Worm (Caenorhabditis elegans): ENCODE data around the gene Y53F4B.51.
"Not testable (repeated sequence)": the region's sequence is repeated elsewhere in the genome, so short reads cannot be mapped to it uniquely, and the experiment has no call there.

DNA sequence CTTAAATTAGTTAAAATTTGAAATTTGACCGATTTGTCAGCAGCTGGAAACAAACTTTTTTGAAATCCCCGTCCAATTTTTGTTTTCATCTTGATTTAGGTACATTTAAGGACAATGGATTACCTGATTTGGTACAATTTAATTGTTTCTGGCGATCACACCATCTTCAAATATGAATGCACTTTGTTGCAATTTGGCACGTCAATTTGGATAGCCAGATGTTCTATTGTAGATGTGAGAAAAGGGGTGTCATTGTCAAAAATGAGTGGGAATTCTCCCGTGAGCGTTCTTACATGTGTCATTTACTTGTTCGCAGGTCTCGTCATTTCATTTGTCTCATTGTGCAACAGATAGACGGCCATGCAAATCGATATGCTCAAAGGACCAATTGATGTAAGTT, 26.1 kb downstream of the Y53F4B.51 start, which contains the start of gene Y53F4B.43:
- not testable (repeated sequence) for TF ChIP-seq zag-1 (tag; optimal IDR thresholded peaks at IDR 0.05); mdl-1 (tag; optimal IDR thresholded peaks at IDR 0.05); nhr-11 (tag; optimal IDR thresholded peaks at IDR 0.05); skn-1 (tag; optimal IDR thresholded peaks at IDR 0.05); Y55F3AM.14 (GFP tag; optimal IDR thresholded peaks at IDR 0.05); lin-13 (GFP tag; optimal IDR thresholded peaks at IDR 0.05); snpc-4 (tag; optimal IDR thresholded peaks at IDR 0.05)
